Worm (Caenorhabditis elegans) whole organism, L4 larva: ENCODE measurements around the gene gur-5.

Source experiments
- lin-39 ChIP-seq: fragments of 150-350 bp; optimal IDR thresholded peaks from 2 replicates; lab custom pipeline; 2014; ENCODE audit warnings: missing biosample characterization, missing genetic modification reagents, missing genetic modification characterization
- unc-62 ChIP-seq, 3 experiments: fragments of 150-350 bp in 1 of 3; sonication (generic microtip); optimal IDR thresholded peaks in 2 of 3; peaks in 1 of 3; 1 replicate in 1 of 3; 2 replicates in 2 of 3; lab custom pipeline; 2014 to 2017; ENCODE audit warnings: missing biosample characterization in 3 of 3, missing genetic modification characterization in 3 of 3, missing genetic modification reagents in 3 of 3, missing genotype in 1 of 3

DNA sequence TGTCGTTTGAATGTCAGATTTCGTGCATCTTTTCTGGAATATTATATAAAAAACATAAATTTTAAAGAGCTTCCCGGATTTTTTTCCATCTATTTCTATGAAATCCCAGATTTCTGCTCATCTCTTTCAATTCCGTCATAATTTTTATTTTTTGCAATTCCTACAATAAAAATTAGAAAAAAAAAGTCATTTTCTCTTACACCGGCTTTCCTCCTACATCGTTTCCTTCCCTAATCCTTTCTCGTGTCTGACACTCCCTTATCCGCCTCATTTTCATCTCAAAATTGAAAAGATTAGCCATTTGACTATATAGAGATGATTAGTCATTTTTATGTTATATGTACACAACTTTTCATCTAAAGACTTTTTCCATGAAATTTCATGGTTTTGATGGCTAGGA lies 25.7 kb downstream of the gur-5 start:
- TF ChIP-seq unc-62 (GFP tag; optimal IDR thresholded peaks at IDR 0.05 in 1 of 2; lab: Kevin White, UChicago) (no peak), unc-62 (tag; optimal IDR thresholded peaks at IDR 0.05; lab: Kevin White, UChicago) (no peak), lin-39 (no peak)
